Fruit fly (Drosophila melanogaster): ENCODE measurements around the gene msd1.

Gene msd1

dm6 chr3L:1346956-1347587, 15.5 kb downstream of the msd1 start:
- TF ChIP-seq CG9705 (GFP tag; optimal IDR thresholded peaks at IDR 0.05) (no peak), Vsx2 (GFP tag; optimal IDR thresholded peaks at IDR 0.05; ENCODE audit: partially characterized antibody) (peak; percentile 48)

DNA sequence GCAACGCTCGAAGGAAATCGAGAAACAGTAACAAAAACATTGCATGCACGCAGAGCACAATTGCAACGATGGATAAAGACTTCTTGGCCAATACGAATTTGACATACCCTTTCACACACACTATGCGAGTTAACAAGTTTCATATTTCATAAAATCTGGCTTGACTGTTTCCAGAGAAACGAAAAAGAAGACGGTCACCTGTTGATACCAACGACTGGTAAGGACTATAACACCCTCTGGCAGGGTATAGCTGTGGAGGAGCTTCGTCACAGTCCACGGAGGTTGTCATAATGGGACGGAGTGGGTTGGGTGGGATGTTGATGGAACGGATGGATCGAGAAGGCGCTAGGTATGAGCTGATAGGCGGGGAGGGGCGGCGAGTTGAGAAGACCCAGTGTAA, 16.7 kb downstream of the msd1 start:
- no peak for TF ChIP-seq pan (optimal IDR thresholded peaks at IDR 0.05)
- peak; percentile 38 for TF ChIP-seq rgr (GFP tag; optimal IDR thresholded peaks at IDR 0.05)
- TF ChIP-seq brk (GFP tag; optimal IDR thresholded peaks at IDR 0.05), result no peak
- TF ChIP-seq Sp1 (GFP tag; optimal IDR thresholded peaks at IDR 0.05), result peak; percentile 29
- no peak for TF ChIP-seq jim (GFP tag; optimal IDR thresholded peaks at IDR 0.05)
- peak; percentile 32 for TF ChIP-seq HLH106 (tag; optimal IDR thresholded peaks at IDR 0.05)
- peak; percentile 21 for TF ChIP-seq OdsH (GFP tag; optimal IDR thresholded peaks at IDR 0.05)
- TF ChIP-seq psq (GFP tag; optimal IDR thresholded peaks at IDR 0.05), result peak; percentile 9
- no peak for TF ChIP-seq Hnf4 (GFP tag; optimal IDR thresholded peaks at IDR 0.05)
- no peak for TF ChIP-seq sage (GFP tag; optimal IDR thresholded peaks at IDR 0.05)
- TF ChIP-seq CG32264 (GFP tag; optimal IDR thresholded peaks at IDR 0.05), result no peak
- TF ChIP-seq br (GFP tag; optimal IDR thresholded peaks at IDR 0.05), result peak; percentile 34
- TF ChIP-seq CG9705 (GFP tag; optimal IDR thresholded peaks at IDR 0.05), result no peak
- no peak for TF ChIP-seq Vsx2 (GFP tag; optimal IDR thresholded peaks at IDR 0.05; ENCODE audit: partially characterized antibody)
- no peak for TF ChIP-seq Mio (GFP tag; optimal IDR thresholded peaks at IDR 0.05)
- TF ChIP-seq GATAd (GFP tag; optimal IDR thresholded peaks at IDR 0.05), result no peak
- TF ChIP-seq foxo (GFP tag; optimal IDR thresholded peaks at IDR 0.05), result peak in 1 of 2 experiments; percentile 62
- TF ChIP-seq dl (GFP tag; optimal IDR thresholded peaks at IDR 0.05; ENCODE audit: insufficient read depth in 1 of 2, partially characterized antibody in 2 of 2), result no peak
- peak; percentile 49 for TF ChIP-seq h (GFP tag; optimal IDR thresholded peaks at IDR 0.05)
- TF ChIP-seq Hr83 (GFP tag; optimal IDR thresholded peaks at IDR 0.05; ENCODE audit: poor library complexity, severe bottlenecking), result no peak
- no peak for TF ChIP-seq Jra (GFP tag; optimal IDR thresholded peaks at IDR 0.05)
- TF ChIP-seq Dif (GFP tag; optimal IDR thresholded peaks at IDR 0.05; ENCODE audit: partially characterized antibody), result no peak
- peak; percentile 66 for TF ChIP-seq ey (GFP tag; optimal IDR thresholded peaks at IDR 0.05)
- no peak for TF ChIP-seq woc (GFP tag; optimal IDR thresholded peaks at IDR 0.05)
- no peak for TF ChIP-seq Myc (optimal IDR thresholded peaks at IDR 0.05)
- TF ChIP-seq fru (GFP tag; optimal IDR thresholded peaks at IDR 0.05), result peak; percentile 58
- TF ChIP-seq lola (GFP tag; optimal IDR thresholded peaks at IDR 0.05), result no peak
- TF ChIP-seq dmrt93B (GFP tag; optimal IDR thresholded peaks at IDR 0.05), result no peak
- no peak for TF ChIP-seq dsf (GFP tag; optimal IDR thresholded peaks at IDR 0.05; ENCODE audit: borderline replicate concordance)
- TF ChIP-seq Hr78 (GFP tag; optimal IDR thresholded peaks at IDR 0.05), result no peak
- TF ChIP-seq sv (GFP tag; optimal IDR thresholded peaks at IDR 0.05), result no peak
- TF ChIP-seq tai (GFP tag; optimal IDR thresholded peaks at IDR 0.05), result no peak
- no peak for TF ChIP-seq CrebA (GFP tag; optimal IDR thresholded peaks at IDR 0.05; ENCODE audit: borderline replicate concordance)
- TF ChIP-seq Abd-B (GFP tag; optimal IDR thresholded peaks at IDR 0.05), result no peak
- no peak for TF ChIP-seq Dfd (GFP tag; optimal IDR thresholded peaks at IDR 0.05)
- TF ChIP-seq N (GFP tag; optimal IDR thresholded peaks at IDR 0.05), result no peak
- TF ChIP-seq usp (GFP tag; optimal IDR thresholded peaks at IDR 0.05), result no peak
- no peak for TF ChIP-seq Rel (GFP tag; optimal IDR thresholded peaks at IDR 0.05)
- TF ChIP-seq Rel (tag; optimal IDR thresholded peaks at IDR 0.05), result no peak

DNA sequence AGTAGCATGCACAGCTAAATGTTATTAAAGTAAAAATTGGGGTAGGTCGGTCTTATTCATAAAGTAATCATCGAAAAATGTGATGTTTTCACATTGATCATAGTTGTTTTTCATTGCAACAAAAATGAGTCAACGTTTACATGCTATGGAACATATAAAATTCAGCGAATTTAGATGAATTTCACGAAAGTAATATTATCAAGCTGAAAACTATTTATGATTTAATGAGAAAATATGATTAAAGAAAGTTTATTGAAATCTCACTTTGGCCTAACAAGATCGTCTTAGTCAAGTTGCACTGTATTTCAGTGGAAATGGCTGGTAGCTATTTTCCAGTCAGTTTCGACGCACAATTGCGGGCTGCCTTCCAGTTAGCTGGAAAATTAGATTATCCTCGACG, 17.4 kb downstream of the msd1 start:
- TF ChIP-seq CrebA (GFP tag; optimal IDR thresholded peaks at IDR 0.05; ENCODE audit: borderline replicate concordance) (no peak), fru (GFP tag; optimal IDR thresholded peaks at IDR 0.05) (no peak), GATAd (GFP tag; optimal IDR thresholded peaks at IDR 0.05) (no peak), Dif (GFP tag; optimal IDR thresholded peaks at IDR 0.05; ENCODE audit: partially characterized antibody) (no peak), Hr83 (GFP tag; optimal IDR thresholded peaks at IDR 0.05; ENCODE audit: poor library complexity, severe bottlenecking) (no peak), usp (GFP tag; optimal IDR thresholded peaks at IDR 0.05) (no peak), h (GFP tag; optimal IDR thresholded peaks at IDR 0.05) (no peak), Dfd (GFP tag; optimal IDR thresholded peaks at IDR 0.05) (no peak), dsf (GFP tag; optimal IDR thresholded peaks at IDR 0.05; ENCODE audit: borderline replicate concordance) (no peak), Mio (GFP tag; optimal IDR thresholded peaks at IDR 0.05) (no peak), HLH106 (tag; optimal IDR thresholded peaks at IDR 0.05) (no peak), ey (GFP tag; optimal IDR thresholded peaks at IDR 0.05) (no peak), CG9705 (GFP tag; optimal IDR thresholded peaks at IDR 0.05) (no peak), pan (optimal IDR thresholded peaks at IDR 0.05) (no peak), OdsH (GFP tag; optimal IDR thresholded peaks at IDR 0.05) (no peak), Hnf4 (GFP tag; optimal IDR thresholded peaks at IDR 0.05) (no peak), Vsx2 (GFP tag; optimal IDR thresholded peaks at IDR 0.05; ENCODE audit: partially characterized antibody) (no peak), brk (GFP tag; optimal IDR thresholded peaks at IDR 0.05) (no peak), Myc (optimal IDR thresholded peaks at IDR 0.05) (no peak), Rel (GFP tag; optimal IDR thresholded peaks at IDR 0.05) (no peak), Rel (tag; optimal IDR thresholded peaks at IDR 0.05) (no peak)

Data from whole organism, wandering third instar larva.